Worm (Caenorhabditis elegans): ENCODE measurements around the gene lin-23.

Gene lin-23

ce11 chrII:6413788-6414187 is 42.7 kb downstream of the lin-23 start:
- TF ChIP-seq ztf-23 (GFP tag; IDR thresholded peaks at IDR 0.05) (no peak), tab-1 (GFP tag; IDR thresholded peaks at IDR 0.05) (no peak), klf-2 (GFP tag; conservative IDR thresholded peaks at IDR 0.05) (no peak), flt-1 (GFP tag; IDR thresholded peaks at IDR 0.05) (no peak), cog-1 (tag; optimal IDR thresholded peaks at IDR 0.05) (no peak), med-1 (GFP tag; optimal IDR thresholded peaks at IDR 0.05; ENCODE audit: insufficient read depth) (no peak), ref-1 (GFP tag; conservative IDR thresholded peaks at IDR 0.05) (no peak), T22C8.4 (GFP tag; IDR thresholded peaks at IDR 0.05) (no peak), ztf-29 (GFP tag; IDR thresholded peaks at IDR 0.05) (no peak)

- TF ChIP-seq med-1 (GFP tag; optimal IDR thresholded peaks at IDR 0.05; ENCODE audit: insufficient read depth) (no peak), tab-1 (GFP tag; IDR thresholded peaks at IDR 0.05) (no peak), cog-1 (tag; optimal IDR thresholded peaks at IDR 0.05) (no peak), klf-2 (GFP tag; conservative IDR thresholded peaks at IDR 0.05) (no peak), ref-1 (GFP tag; conservative IDR thresholded peaks at IDR 0.05) (no peak), T22C8.4 (GFP tag; IDR thresholded peaks at IDR 0.05) (no peak), ztf-23 (GFP tag; IDR thresholded peaks at IDR 0.05) (no peak), flt-1 (GFP tag; IDR thresholded peaks at IDR 0.05) (no peak), ztf-29 (GFP tag; IDR thresholded peaks at IDR 0.05) (no peak)
These were observed 46.9 kb downstream of the lin-23 start for ce11 chrII:6417999-6418398.

- TF ChIP-seq cog-1 (tag; optimal IDR thresholded peaks at IDR 0.05) (no peak), ztf-29 (GFP tag; IDR thresholded peaks at IDR 0.05) (no peak), ref-1 (GFP tag; conservative IDR thresholded peaks at IDR 0.05) (no peak)
These were observed 48.1 kb downstream of the lin-23 start for ce11 chrII:6419163-6419562.

ce11 chrII:6422812-6423211 is 51.7 kb downstream of the lin-23 start, which contains the start of gene K03H9.3:
Gene K03H9.3, plus strand, starts transcription at chrII:6423112.
- TF ChIP-seq cog-1 (tag; optimal IDR thresholded peaks at IDR 0.05) (no peak), ztf-29 (GFP tag; IDR thresholded peaks at IDR 0.05) (no peak), ztf-23 (GFP tag; IDR thresholded peaks at IDR 0.05) (no peak), T22C8.4 (GFP tag; IDR thresholded peaks at IDR 0.05) (no peak), ref-1 (GFP tag; conservative IDR thresholded peaks at IDR 0.05) (no peak), flt-1 (GFP tag; IDR thresholded peaks at IDR 0.05) (no peak), med-1 (GFP tag; optimal IDR thresholded peaks at IDR 0.05; ENCODE audit: insufficient read depth) (no peak), klf-2 (GFP tag; conservative IDR thresholded peaks at IDR 0.05) (no peak), tab-1 (GFP tag; IDR thresholded peaks at IDR 0.05) (no peak)

Data from whole organism, midembryonic.